Fruit fly (Drosophila melanogaster) whole organism, embryonic: ENCODE data around the gene tbc.
A peak's percentile ranks its signal among the peaks of the same experiment; 100 is the strongest.

ENCODE experiments used
- Aef1 ChIP-seq: fragments of 200-800 bp; sonication (Bioruptor generic); IDR thresholded peaks from 3 replicates; pipeline ENCODE4 v1.3.6; 2022; ENCODE audit warnings: missing biosample characterization, missing genetic modification characterization
- Asciz ChIP-seq: fragments of 200-800 bp; sonication (Bioruptor generic); optimal IDR thresholded peaks from 2 replicates; lab custom pipeline; 2017; ENCODE audit warnings: missing biosample characterization, mild to moderate bottlenecking, missing genetic modification characterization, missing genetic modification reagents
- Atf-2 ChIP-seq: fragments of 200-800 bp; sonication (Bioruptor generic); optimal IDR thresholded peaks from 2 replicates; lab custom pipeline; 2016; ENCODE audit warnings: missing biosample characterization, missing genetic modification characterization
- Atf3 ChIP-seq: fragments of 200-800 bp; sonication (Bioruptor generic); optimal IDR thresholded peaks from 3 replicates; lab custom pipeline; 2016; ENCODE audit warnings: missing biosample characterization, missing genetic modification characterization
- CG11247 ChIP-seq: fragments of 200-800 bp; sonication (Bioruptor generic); IDR thresholded peaks from 2 replicates; pipeline ENCODE4 v1.3.6; 2022; ENCODE audit warnings: missing biosample characterization, missing genetic modification characterization
- CG13624 ChIP-seq: fragments of 200-800 bp; sonication (Bioruptor generic); optimal IDR thresholded peaks from 2 replicates; lab custom pipeline; 2016; ENCODE audit warnings: missing biosample characterization, missing genetic modification characterization
- CG13775 ChIP-seq: fragments of 200-800 bp; sonication (Bioruptor generic); optimal IDR thresholded peaks from 3 replicates; lab custom pipeline; 2017; ENCODE audit warnings: missing biosample characterization, mild to moderate bottlenecking, missing genetic modification characterization
- CG14667 ChIP-seq: fragments of 200-800 bp; sonication (Bioruptor generic); IDR thresholded peaks from 2 replicates; pipeline ENCODE4 v1.3.6; 2022; ENCODE audit warnings: missing biosample characterization, missing genetic modification characterization
- CG14860 ChIP-seq: fragments of 200-800 bp; sonication (Bioruptor generic); IDR thresholded peaks from 3 replicates; pipeline ENCODE4 v1.3.6; 2022; ENCODE audit warnings: missing biosample characterization, missing genetic modification characterization; ENCODE audit not compliant: partially characterized antibody
- CG15479 ChIP-seq: fragments of 200-800 bp; sonication (Bioruptor generic); optimal IDR thresholded peaks from 3 replicates; lab custom pipeline; 2019; ENCODE audit warnings: missing biosample characterization, mild to moderate bottlenecking, missing genetic modification characterization, moderate library complexity
- CG1647 ChIP-seq: fragments of 200-800 bp; sonication (Bioruptor generic); optimal IDR thresholded peaks from 3 replicates; lab custom pipeline; 2016; ENCODE audit warnings: missing biosample characterization, missing genetic modification characterization
- CG34422 ChIP-seq: fragments of 200-800 bp; sonication (Bioruptor generic); IDR thresholded peaks from 3 replicates; pipeline ENCODE4 v1.3.6; 2022; ENCODE audit warnings: missing biosample characterization, missing genetic modification characterization
- CG43689 ChIP-seq: fragments of 200-800 bp; sonication (Bioruptor generic); IDR thresholded peaks from 2 replicates; pipeline ENCODE4 v1.3.6; 2022; ENCODE audit warnings: missing biosample characterization, missing genetic modification characterization
- CG4707 ChIP-seq: fragments of 200-800 bp; sonication (Bioruptor generic); optimal IDR thresholded peaks from 2 replicates; lab custom pipeline; 2018; ENCODE audit warnings: missing biosample characterization, mild to moderate bottlenecking, missing genetic modification characterization, moderate library complexity
- CG5245 ChIP-seq: fragments of 200-800 bp; sonication (Bioruptor generic); optimal IDR thresholded peaks from 3 replicates; lab custom pipeline; 2016; ENCODE audit warnings: missing biosample characterization, missing genetic modification characterization
- CG6689 ChIP-seq: fragments of 200-800 bp; sonication (Bioruptor generic); IDR thresholded peaks from 2 replicates; pipeline ENCODE4 v1.3.6; 2022; ENCODE audit warnings: missing biosample characterization, missing genetic modification characterization
- CG7745 ChIP-seq: fragments of 200-800 bp; sonication (Bioruptor generic); optimal IDR thresholded peaks from 2 replicates; lab custom pipeline; 2018; ENCODE audit warnings: missing biosample characterization, mild to moderate bottlenecking, missing genetic modification characterization, moderate library complexity
- CG7786 ChIP-seq: fragments of 200-800 bp; sonication (Bioruptor generic); optimal IDR thresholded peaks from 2 replicates; lab custom pipeline; 2016; ENCODE audit warnings: missing biosample characterization, missing genetic modification characterization
- CG8924 ChIP-seq: fragments of 200-800 bp; optimal IDR thresholded peaks from 3 replicates; lab custom pipeline; 2019; ENCODE audit warnings: missing biosample characterization, mild to moderate bottlenecking, missing genetic modification characterization, moderate library complexity
- CG9797 ChIP-seq: fragments of 200-800 bp; sonication (Bioruptor generic); optimal IDR thresholded peaks from 3 replicates; lab custom pipeline; 2018; ENCODE audit warnings: missing biosample characterization, mild to moderate bottlenecking, missing genetic modification characterization
- CrebB ChIP-seq: fragments of 200-800 bp; sonication (Bioruptor generic); optimal IDR thresholded peaks from 3 replicates; lab custom pipeline; 2018; ENCODE audit warnings: missing biosample characterization, mild to moderate bottlenecking, missing genetic modification characterization
- D19B ChIP-seq: fragments of 200-800 bp; sonication (Bioruptor generic); optimal IDR thresholded peaks from 2 replicates; lab custom pipeline; 2017; ENCODE audit warnings: missing biosample characterization, mild to moderate bottlenecking, missing genetic modification characterization
- Fer1 ChIP-seq: fragments of 200-800 bp; sonication (Bioruptor generic); optimal IDR thresholded peaks from 2 replicates; lab custom pipeline; 2017; ENCODE audit warnings: missing biosample characterization, mild to moderate bottlenecking, missing genetic modification characterization
- H2.0 ChIP-seq: fragments of 200-800 bp; sonication (Bioruptor generic); IDR thresholded peaks from 2 replicates; pipeline ENCODE4 v1.3.6; 2022; ENCODE audit warnings: missing biosample characterization, missing genetic modification characterization
- HHEX ChIP-seq: fragments of 200-800 bp; sonication (Bioruptor generic); optimal IDR thresholded peaks from 3 replicates; lab custom pipeline; 2017; ENCODE audit warnings: missing biosample characterization, mild to moderate bottlenecking, missing genetic modification characterization, missing genetic modification reagents
- MESR4 ChIP-seq: fragments of 200-800 bp; sonication (Bioruptor generic); optimal IDR thresholded peaks from 2 replicates; lab custom pipeline; 2018; ENCODE audit warnings: missing biosample characterization, mild to moderate bottlenecking, missing genetic modification characterization, moderate library complexity
- Meics ChIP-seq: fragments of 200-800 bp; sonication (Bioruptor generic); optimal IDR thresholded peaks from 2 replicates; lab custom pipeline; 2017; ENCODE audit warnings: missing biosample characterization, mild to moderate bottlenecking, missing genetic modification characterization
- Pdp1 ChIP-seq, 2 experiments: fragments of 200-800 bp; sonication (Bioruptor generic); optimal IDR thresholded peaks; 3 replicates each; lab custom pipeline; 2016; ENCODE audit warnings: missing biosample characterization in 2 of 2, missing genetic modification characterization in 2 of 2, mild to moderate bottlenecking in 1 of 2, moderate library complexity in 1 of 2
- Side ChIP-seq: fragments of 200-800 bp; sonication (Bioruptor generic); optimal IDR thresholded peaks from 2 replicates; lab custom pipeline; 2016; ENCODE audit warnings: missing biosample characterization, missing genetic modification characterization
- Usf ChIP-seq: fragments of 200-800 bp; sonication (Bioruptor generic); optimal IDR thresholded peaks from 2 replicates; lab custom pipeline; 2017; ENCODE audit warnings: missing genotype, missing biosample characterization, missing genetic modification characterization
- ap ChIP-seq: fragments of 200-800 bp; sonication (Bioruptor generic); IDR thresholded peaks from 2 replicates; pipeline ENCODE4 v1.3.6; 2022; ENCODE audit warnings: missing biosample characterization, missing genetic modification characterization
- bowl ChIP-seq: fragments of 200-800 bp; sonication (Bioruptor generic); IDR thresholded peaks from 2 replicates; pipeline ENCODE4 v1.3.6; 2022; ENCODE audit warnings: missing biosample characterization, missing genetic modification characterization
- br ChIP-seq: fragments of >200 bp; optimal IDR thresholded peaks from 2 replicates; lab custom pipeline; 2017
- bsh ChIP-seq, 2 experiments: fragments of 200-800 bp; sonication (Bioruptor generic); optimal IDR thresholded peaks; 2 replicates each; lab custom pipeline; 2017 to 2018; ENCODE audit warnings: mild to moderate bottlenecking in 2 of 2, missing biosample characterization in 2 of 2, missing genetic modification characterization in 2 of 2, moderate library complexity in 1 of 2
- disco-r ChIP-seq: fragments of 200-800 bp; sonication (Bioruptor generic); optimal IDR thresholded peaks from 2 replicates; lab custom pipeline; 2016; ENCODE audit warnings: missing biosample characterization, missing genetic modification characterization
- dm ChIP-seq: fragments of 200-800 bp; sonication (Bioruptor generic); optimal IDR thresholded peaks from 3 replicates; lab custom pipeline; 2016; ENCODE audit warnings: missing biosample characterization, missing genetic modification characterization
- dmrt99B ChIP-seq: fragments of 200-800 bp; sonication (Bioruptor generic); optimal IDR thresholded peaks from 2 replicates; lab custom pipeline; 2018; ENCODE audit warnings: missing biosample characterization, mild to moderate bottlenecking, missing genetic modification characterization, moderate library complexity
- exex ChIP-seq: fragments of 200-800 bp; sonication (Bioruptor generic); optimal IDR thresholded peaks from 4 replicates; lab custom pipeline; 2018; ENCODE audit warnings: missing biosample characterization, mild to moderate bottlenecking, missing genetic modification characterization, moderate library complexity
- gsb ChIP-seq: fragments of 200-800 bp; sonication (Bioruptor generic); IDR thresholded peaks from 2 replicates; pipeline ENCODE4 v1.3.6; 2022; ENCODE audit warnings: missing biosample characterization, missing genetic modification characterization
- inv ChIP-seq: fragments of 200-800 bp; sonication (Bioruptor generic); IDR thresholded peaks from 2 replicates; pipeline ENCODE4 v1.3.6; 2022; ENCODE audit warnings: missing biosample characterization, missing genetic modification characterization; ENCODE audit not compliant: partially characterized antibody
- ken ChIP-seq: fragments of 200-800 bp; sonication (Bioruptor generic); IDR thresholded peaks from 3 replicates; pipeline ENCODE4 v1.3.6; 2022; ENCODE audit warnings: missing biosample characterization, missing genetic modification characterization
- kni ChIP-seq: fragments of 200-800 bp; sonication (Bioruptor generic); optimal IDR thresholded peaks from 3 replicates; lab custom pipeline; 2017; ENCODE audit warnings: mild to moderate bottlenecking, missing biosample characterization, missing genetic modification reagents, missing genetic modification characterization
- lilli ChIP-seq: fragments of 200-800 bp; sonication (Bioruptor generic); optimal IDR thresholded peaks from 3 replicates; lab custom pipeline; 2016; ENCODE audit warnings: missing biosample characterization, missing genetic modification characterization
- mam ChIP-seq: fragments of 200-800 bp; sonication (Bioruptor generic); optimal IDR thresholded peaks from 3 replicates; lab custom pipeline; 2016; ENCODE audit warnings: missing biosample characterization, missing genetic modification characterization
- odd ChIP-seq: fragments of 200-800 bp; sonication (Bioruptor generic); optimal IDR thresholded peaks from 2 replicates; lab custom pipeline; 2017; ENCODE audit warnings: missing biosample characterization, mild to moderate bottlenecking, missing genetic modification characterization
- phol ChIP-seq: fragments of 200-800 bp; sonication (Bioruptor generic); optimal IDR thresholded peaks from 3 replicates; lab custom pipeline; 2018; ENCODE audit warnings: missing biosample characterization, mild to moderate bottlenecking, missing genetic modification characterization, moderate library complexity
- shn ChIP-seq: fragments of 200-800 bp; sonication (Bioruptor generic); optimal IDR thresholded peaks from 3 replicates; lab custom pipeline; 2016; ENCODE audit warnings: missing biosample characterization, missing genetic modification characterization
- sisA ChIP-seq: fragments of 200-800 bp; sonication (Bioruptor generic); IDR thresholded peaks from 2 replicates; pipeline ENCODE4 v1.3.6; 2022; ENCODE audit warnings: missing biosample characterization, missing genetic modification characterization
- slou ChIP-seq: fragments of 200-800 bp; sonication (Bioruptor generic); optimal IDR thresholded peaks from 3 replicates; lab custom pipeline; 2016; ENCODE audit warnings: missing biosample characterization, missing genetic modification characterization
- sr ChIP-seq: fragments of 200-800 bp; sonication (Bioruptor generic); IDR thresholded peaks from 3 replicates; pipeline ENCODE4 v1.3.6; 2022; ENCODE audit warnings: missing biosample characterization, missing genetic modification characterization
- usp ChIP-seq: fragments of >200 bp; optimal IDR thresholded peaks from 2 replicates; lab custom pipeline; 2017; ENCODE audit warnings: missing biosample characterization, missing genetic modification characterization

The tbc gene

dm6 chrX:20502776-20503503 lies 53.8 kb downstream of the tbc start (continued):
- no peak for TF ChIP-seq usp (GFP tag; lab: Kevin White, UChicago)
- TF ChIP-seq CG1647: no peak
- TF ChIP-seq sr (GFP tag; lab: Robert Waterston, UW): no peak
- TF ChIP-seq dm: peak; percentile 16
- TF ChIP-seq Usf: no peak
- no peak for TF ChIP-seq kni (GFP tag; lab: Kevin White, UChicago)
- TF ChIP-seq Atf-2 (GFP tag; lab: Kevin White, UChicago): no peak
- no peak for TF ChIP-seq br (lab: Kevin White, UChicago)
- no peak for TF ChIP-seq sisA (GFP tag; lab: Robert Waterston, UW)
- TF ChIP-seq bowl (GFP tag; lab: Robert Waterston, UW): no peak
- TF ChIP-seq CG6689 (GFP tag; lab: Robert Waterston, UW): peak; percentile 56
- no peak for TF ChIP-seq CG43689
- no peak for TF ChIP-seq Aef1
- no peak for TF ChIP-seq Atf3
- 0 out of 2 replicates have a peak, but pooled peaks have one; percentile 15 for TF ChIP-seq H2.0 (GFP tag; lab: Robert Waterston, UW)
- TF ChIP-seq CG4707 (GFP tag; lab: Kevin White, UChicago): no peak
- TF ChIP-seq CG7786 (GFP tag; lab: Kevin White, UChicago): no peak
- TF ChIP-seq D19B (GFP tag; lab: Kevin White, UChicago): peak; percentile 19
- no peak for TF ChIP-seq CG13624 (GFP tag; lab: Kevin White, UChicago)
- TF ChIP-seq CG7745: no peak
- peak; percentile 70 for TF ChIP-seq dmrt99B
- no peak for TF ChIP-seq CG14667 (GFP tag; lab: Robert Waterston, UW)
- peak; percentile 58 for TF ChIP-seq Meics (GFP tag; lab: Kevin White, UChicago)
- TF ChIP-seq gsb (GFP tag; lab: Robert Waterston, UW): no peak
- no peak for TF ChIP-seq MESR4
- no peak for TF ChIP-seq CG9797 (GFP tag; lab: Kevin White, UChicago)
- TF ChIP-seq CG34422: no peak
- no peak for TF ChIP-seq disco-r (GFP tag; lab: Kevin White, UChicago)
- TF ChIP-seq shn: no peak
- no peak for TF ChIP-seq odd (GFP tag; lab: Kevin White, UChicago)
- TF ChIP-seq CG8924: peak; percentile 55
- peak; percentile 56 for TF ChIP-seq HHEX (GFP tag; lab: Kevin White, UChicago)
- no peak for TF ChIP-seq CrebB (tag; lab: Kevin White, UChicago)
- peak; percentile 77 for TF ChIP-seq Fer1
- no peak for TF ChIP-seq ap
- peak; percentile 32 for TF ChIP-seq Asciz (GFP tag; lab: Kevin White, UChicago)
- TF ChIP-seq inv (GFP tag; lab: Robert Waterston, UW): no peak
- no peak for TF ChIP-seq CG11247 (GFP tag; lab: Robert Waterston, UW)
- TF ChIP-seq exex: peak; percentile 20
- TF ChIP-seq CG15479 (GFP tag; lab: Kevin White, UChicago): no peak
- peak; percentile 30 for TF ChIP-seq CG13775 (GFP tag; lab: Kevin White, UChicago)
- TF ChIP-seq Side: no peak
- TF ChIP-seq phol (tag; lab: Kevin White, UChicago): peak; percentile 45
- TF ChIP-seq CG5245 (GFP tag; lab: Kevin White, UChicago): no peak
- TF ChIP-seq mam (GFP tag; lab: Kevin White, UChicago): peak; percentile 41
- TF ChIP-seq bsh (GFP tag; optimal IDR thresholded peaks at IDR 0.05; lab: Kevin White, UChicago): peak in 1 of 2 experiments; percentile 28
- no peak for TF ChIP-seq slou (GFP tag; lab: Kevin White, UChicago)
- peak; percentile 10 for TF ChIP-seq lilli (GFP tag; lab: Kevin White, UChicago)
- TF ChIP-seq CG14860 (GFP tag; lab: Robert Waterston, UW): no peak
- TF ChIP-seq Pdp1 (GFP tag; optimal IDR thresholded peaks at IDR 0.05; lab: Kevin White, UChicago): peak in 1 of 2 experiments; percentile 6
- TF ChIP-seq ken: no peak
